Fruit fly (Drosophila melanogaster) whole organism, embryonic: ENCODE results near the gene sun.

Source experiments
- Atf3 ChIP-seq: fragments of 200-800 bp; sonication (Bioruptor generic); optimal IDR thresholded peaks from 3 replicates; lab custom pipeline; 2016; ENCODE audit warnings: missing biosample characterization, missing genetic modification characterization
- Atf6 ChIP-seq: fragments of 200-800 bp; sonication (Bioruptor generic); IDR thresholded peaks from 2 replicates; pipeline ENCODE4 v1.3.6; 2022; ENCODE audit warnings: missing biosample characterization, missing genetic modification characterization
- B-H1 ChIP-seq: fragments of 200-800 bp; sonication (Bioruptor generic); IDR thresholded peaks from 3 replicates; pipeline ENCODE4 v1.3.6; 2022; ENCODE audit warnings: missing biosample characterization, missing genetic modification characterization
- BEAF-32 ChIP-seq: fragments of 200-800 bp; sonication (Bioruptor generic); optimal IDR thresholded peaks from 3 replicates; lab custom pipeline; 2017; ENCODE audit warnings: missing biosample characterization, missing genetic modification characterization, mild to moderate bottlenecking, moderate library complexity, missing genetic modification reagents
- Bgb ChIP-seq: fragments of 200-800 bp; sonication (Bioruptor generic); IDR thresholded peaks from 2 replicates; pipeline ENCODE4 v1.3.6; 2022; ENCODE audit warnings: missing biosample characterization, missing genetic modification characterization; ENCODE audit not compliant: partially characterized antibody
- CG10462 ChIP-seq: fragments of 200-800 bp; sonication (Bioruptor generic); optimal IDR thresholded peaks from 2 replicates; lab custom pipeline; 2016; ENCODE audit warnings: missing biosample characterization, missing genetic modification characterization
- CG11723 ChIP-seq: fragments of 200-800 bp; sonication (Bioruptor generic); optimal IDR thresholded peaks from 2 replicates; lab custom pipeline; 2017; ENCODE audit warnings: missing biosample characterization, mild to moderate bottlenecking, missing genetic modification characterization
- CG12104 ChIP-seq: fragments of 200-800 bp; sonication (Bioruptor generic); optimal IDR thresholded peaks from 3 replicates; lab custom pipeline; 2016; ENCODE audit warnings: missing biosample characterization, missing genetic modification characterization
- CG13894 ChIP-seq: fragments of 200-800 bp; sonication (Bioruptor generic); optimal IDR thresholded peaks from 3 replicates; lab custom pipeline; 2018; ENCODE audit warnings: missing biosample characterization, mild to moderate bottlenecking, missing genetic modification characterization, moderate library complexity
- CG14667 ChIP-seq: fragments of 200-800 bp; sonication (Bioruptor generic); IDR thresholded peaks from 2 replicates; pipeline ENCODE4 v1.3.6; 2022; ENCODE audit warnings: missing biosample characterization, missing genetic modification characterization
- CG15269 ChIP-seq: fragments of 200-800 bp; sonication (Bioruptor generic); optimal IDR thresholded peaks from 2 replicates; lab custom pipeline; 2018; ENCODE audit warnings: missing biosample characterization, mild to moderate bottlenecking, missing genetic modification characterization, moderate library complexity
- CG15514 ChIP-seq: fragments of 200-800 bp; sonication (Bioruptor generic); optimal IDR thresholded peaks from 3 replicates; lab custom pipeline; 2017; ENCODE audit warnings: missing biosample characterization, missing genetic modification characterization, mild to moderate bottlenecking, moderate library complexity, missing genetic modification reagents
- CG15601 ChIP-seq: fragments of 200-800 bp; sonication (Bioruptor generic); optimal IDR thresholded peaks from 3 replicates; lab custom pipeline; 2019; ENCODE audit warnings: missing biosample characterization, mild to moderate bottlenecking, missing genetic modification characterization, moderate library complexity
- CG17802 ChIP-seq: fragments of 200-800 bp; sonication (Bioruptor generic); optimal IDR thresholded peaks from 2 replicates; lab custom pipeline; 2018; ENCODE audit warnings: missing biosample characterization, mild to moderate bottlenecking, missing genetic modification characterization, moderate library complexity
- CG18262 ChIP-seq: fragments of 200-800 bp; optimal IDR thresholded peaks from 3 replicates; lab custom pipeline; 2019; ENCODE audit warnings: missing biosample characterization, mild to moderate bottlenecking, missing genetic modification characterization, moderate library complexity
- CG18476 ChIP-seq: fragments of 200-800 bp; sonication (Bioruptor generic); optimal IDR thresholded peaks from 2 replicates; lab custom pipeline; 2016; ENCODE audit warnings: missing biosample characterization, mild to moderate bottlenecking, missing genetic modification characterization
- CG2116 ChIP-seq: fragments of 200-800 bp; sonication (Bioruptor generic); optimal IDR thresholded peaks from 3 replicates; lab custom pipeline; 2018; ENCODE audit warnings: missing biosample characterization, mild to moderate bottlenecking, missing genetic modification characterization
- CG2678 ChIP-seq: fragments of 200-800 bp; sonication (Bioruptor generic); optimal IDR thresholded peaks from 3 replicates; lab custom pipeline; 2019; ENCODE audit warnings: missing biosample characterization, mild to moderate bottlenecking, missing genetic modification characterization, moderate library complexity
- CG32772 ChIP-seq: fragments of 200-800 bp; sonication (Bioruptor generic); IDR thresholded peaks from 2 replicates; pipeline ENCODE4 v1.3.6; 2022; ENCODE audit warnings: missing biosample characterization, missing genetic modification characterization
- CG7271 ChIP-seq: fragments of 200-800 bp; sonication (Bioruptor generic); optimal IDR thresholded peaks from 2 replicates; lab custom pipeline; 2018; ENCODE audit warnings: missing biosample characterization, mild to moderate bottlenecking, missing genetic modification characterization, moderate library complexity
- CG7928 ChIP-seq: fragments of 200-800 bp; sonication (Bioruptor generic); optimal IDR thresholded peaks from 2 replicates; lab custom pipeline; 2017; ENCODE audit warnings: missing biosample characterization, mild to moderate bottlenecking, missing genetic modification characterization
- CG8281 ChIP-seq: fragments of 200-800 bp; sonication (Bioruptor generic); optimal IDR thresholded peaks from 2 replicates; lab custom pipeline; 2018; ENCODE audit warnings: missing biosample characterization, mild to moderate bottlenecking, missing genetic modification characterization, moderate library complexity
- CG9817 ChIP-seq: fragments of 200-800 bp; sonication (Bioruptor generic); optimal IDR thresholded peaks from 2 replicates; lab custom pipeline; 2018; ENCODE audit warnings: missing biosample characterization, mild to moderate bottlenecking, missing genetic modification characterization, moderate library complexity
- CG9876 ChIP-seq: fragments of 200-800 bp; sonication (Bioruptor generic); optimal IDR thresholded peaks from 2 replicates; lab custom pipeline; 2016; ENCODE audit warnings: missing biosample characterization, missing genetic modification characterization
- D19A ChIP-seq: fragments of 200-800 bp; optimal IDR thresholded peaks from 3 replicates; lab custom pipeline; 2019; ENCODE audit warnings: missing biosample characterization, mild to moderate bottlenecking, missing genetic modification characterization, moderate library complexity
- E2f2 ChIP-seq: fragments of 200-800 bp; sonication (Bioruptor generic); IDR thresholded peaks from 2 replicates; pipeline ENCODE4 v1.3.6; 2022; ENCODE audit warnings: missing biosample characterization, missing genetic modification characterization
- Elba2 ChIP-seq: fragments of 200-800 bp; sonication (Bioruptor generic); optimal IDR thresholded peaks from 3 replicates; lab custom pipeline; 2016; ENCODE audit warnings: missing biosample characterization, missing genetic modification characterization
- Ets65A ChIP-seq: fragments of 200-800 bp; sonication (Bioruptor generic); peaks from one replicate; lab custom pipeline; 2016; ENCODE audit warnings: missing biosample characterization, missing genetic modification characterization
- HLHmδ ChIP-seq: fragments of 200-800 bp; sonication (Bioruptor generic); optimal IDR thresholded peaks from 2 replicates; lab custom pipeline; 2018; ENCODE audit warnings: missing biosample characterization, mild to moderate bottlenecking, missing genetic modification characterization, moderate library complexity
- Hr78 ChIP-seq, 2 experiments: fragments of 200-800 bp in 1 of 2; fragments of >200 bp in 1 of 2; sonication (Bioruptor generic) in 1 of 2; optimal IDR thresholded peaks; 2 replicates each; lab custom pipeline; 2017 to 2019; ENCODE audit warnings: missing biosample characterization in 2 of 2, missing genetic modification characterization in 2 of 2, mild to moderate bottlenecking in 1 of 2, moderate library complexity in 1 of 2
- Rfx ChIP-seq: fragments of 200-800 bp; sonication (Bioruptor generic); IDR thresholded peaks from 2 replicates; pipeline ENCODE4 v1.3.6; 2022; ENCODE audit warnings: missing biosample characterization, missing genetic modification characterization
- Rx ChIP-seq: fragments of 200-800 bp; sonication (Bioruptor generic); IDR thresholded peaks from 2 replicates; pipeline ENCODE4 v1.3.6; 2022; ENCODE audit warnings: missing biosample characterization, missing genetic modification characterization
- Stat92E ChIP-seq, 3 experiments: fragments of >200 bp in 2 of 3; fragments of 200-800 bp in 1 of 3; sonication (Bioruptor generic) in 1 of 3; optimal IDR thresholded peaks; 2 replicates each; lab custom pipeline; 2017 to 2019; ENCODE audit warnings: missing biosample characterization in 3 of 3, missing genetic modification characterization in 3 of 3, mild to moderate bottlenecking in 1 of 3, moderate library complexity in 1 of 3
- Vsx1 ChIP-seq: fragments of 200-800 bp; sonication (Bioruptor generic); optimal IDR thresholded peaks from 2 replicates; lab custom pipeline; 2017; ENCODE audit warnings: missing biosample characterization, mild to moderate bottlenecking, missing genetic modification characterization, missing genetic modification reagents
- bbx ChIP-seq: fragments of 200-800 bp; sonication (Bioruptor generic); IDR thresholded peaks from 2 replicates; pipeline ENCODE4 v1.3.6; 2022; ENCODE audit warnings: missing biosample characterization, missing genetic modification characterization; ENCODE audit not compliant: partially characterized antibody
- bcd ChIP-seq: fragments of 200-800 bp; sonication (Bioruptor generic); optimal IDR thresholded peaks from 2 replicates; lab custom pipeline; 2017; ENCODE audit warnings: missing biosample characterization, mild to moderate bottlenecking, missing genetic modification characterization
- cato ChIP-seq: fragments of 200-800 bp; sonication (Bioruptor generic); optimal IDR thresholded peaks from 2 replicates; lab custom pipeline; 2016; ENCODE audit warnings: missing biosample characterization, missing genetic modification characterization, borderline replicate concordance
- fd102C ChIP-seq: fragments of 200-800 bp; sonication (Bioruptor generic); optimal IDR thresholded peaks from 2 replicates; lab custom pipeline; 2018; ENCODE audit warnings: missing biosample characterization, mild to moderate bottlenecking, missing genetic modification characterization, moderate library complexity
- fd64A ChIP-seq: fragments of 200-800 bp; sonication (Bioruptor generic); optimal IDR thresholded peaks from 3 replicates; lab custom pipeline; 2018; ENCODE audit warnings: missing biosample characterization, mild to moderate bottlenecking, missing genetic modification characterization
- gt ChIP-seq: fragments of 200-800 bp; sonication (Bioruptor generic); IDR thresholded peaks from 2 replicates; pipeline ENCODE4 v1.3.6; 2022; ENCODE audit warnings: missing biosample characterization, missing genetic modification characterization
- hth ChIP-seq: fragments of >200 bp; optimal IDR thresholded peaks from 2 replicates; lab custom pipeline; 2017; ENCODE audit warnings: inconsistent platforms
- ind ChIP-seq: fragments of 200-800 bp; sonication (Bioruptor generic); optimal IDR thresholded peaks from 3 replicates; lab custom pipeline; 2016; ENCODE audit warnings: missing biosample characterization, missing genetic modification characterization
- otp ChIP-seq: fragments of 200-800 bp; sonication (Bioruptor generic); IDR thresholded peaks from 3 replicates; pipeline ENCODE4, ENCODE4 v1.3.6; 2022; ENCODE audit warnings: missing biosample characterization, missing genetic modification characterization
- ranshi ChIP-seq: fragments of 200-800 bp; sonication (Bioruptor generic); IDR thresholded peaks from 2 replicates; pipeline ENCODE4 v1.3.6; 2022; ENCODE audit warnings: missing biosample characterization, missing genetic modification characterization
- run ChIP-seq: fragments of 200-800 bp; sonication (Bioruptor generic); optimal IDR thresholded peaks from 3 replicates; lab custom pipeline; 2018; ENCODE audit warnings: missing biosample characterization, mild to moderate bottlenecking, missing genetic modification characterization
- wdn ChIP-seq: fragments of 200-800 bp; sonication (Bioruptor generic); IDR thresholded peaks from 2 replicates; pipeline ENCODE4 v1.3.6; 2022; ENCODE audit warnings: missing biosample characterization, missing genetic modification characterization
- wek ChIP-seq: fragments of 200-800 bp; sonication (Bioruptor generic); optimal IDR thresholded peaks from 3 replicates; lab custom pipeline; 2018; ENCODE audit warnings: missing biosample characterization, mild to moderate bottlenecking, missing genetic modification characterization, moderate library complexity
- wor ChIP-seq: fragments of 200-800 bp; sonication (Bioruptor generic); IDR thresholded peaks from 2 replicates; pipeline ENCODE4 v1.3.6; 2022; ENCODE audit warnings: missing biosample characterization, missing genetic modification characterization
- yki ChIP-seq: fragments of >200 bp; optimal IDR thresholded peaks from 3 replicates; lab custom pipeline; 2018
- zf30C ChIP-seq: fragments of 200-800 bp; sonication (Bioruptor generic); optimal IDR thresholded peaks from 3 replicates; lab custom pipeline; 2018; ENCODE audit warnings: missing biosample characterization, mild to moderate bottlenecking, missing genetic modification characterization

sun gene

dm6 chrX:15867863-15868262 is 18.8 kb upstream of the sun start, which contains the start of gene Gapdh2 (continued):
- peak; percentile 79 for TF ChIP-seq zf30C
- TF ChIP-seq fd102C (GFP tag; lab: Kevin White, UChicago): peak; percentile 64
- TF ChIP-seq wek (GFP tag; lab: Kevin White, UChicago): peak; percentile 96
- TF ChIP-seq yki (lab: Kevin White, UChicago): no peak
- TF ChIP-seq CG7271 (tag; lab: Kevin White, UChicago): peak; percentile 94
- TF ChIP-seq Rfx (GFP tag; lab: Robert Waterston, UW): peak; percentile 99
- peak; percentile 100 for TF ChIP-seq CG2678 (tag; lab: Kevin White, UChicago)
- TF ChIP-seq Atf3: peak; percentile 91
- TF ChIP-seq Rx (GFP tag; lab: Robert Waterston, UW): peak; percentile 97
- peak; percentile 98 for TF ChIP-seq ind (GFP tag; lab: Kevin White, UChicago)
- peak; percentile 96 for TF ChIP-seq CG8281 (tag; lab: Kevin White, UChicago)
- TF ChIP-seq CG18476 (GFP tag; lab: Kevin White, UChicago): peak; percentile 99
- no peak; the same call in 1 of the 2 replicates for TF ChIP-seq bbx
- TF ChIP-seq cato (GFP tag; lab: Kevin White, UChicago): peak; percentile 96
- peak; percentile 100 for TF ChIP-seq run (tag; lab: Kevin White, UChicago)
- peak; percentile 100 for TF ChIP-seq Atf6
- peak; percentile 85 for TF ChIP-seq CG7928
- TF ChIP-seq CG18262 (tag; lab: Kevin White, UChicago): peak; percentile 99
- TF ChIP-seq CG9876 (GFP tag; lab: Kevin White, UChicago): peak; percentile 78
- peak; percentile 99 for TF ChIP-seq bcd
- peak; percentile 96 for TF ChIP-seq Ets65A
- no peak for TF ChIP-seq HLHmδ
- peak; percentile 38 for TF ChIP-seq BEAF-32 (GFP tag; lab: Kevin White, UChicago)
- TF ChIP-seq CG15601 (tag; lab: Kevin White, UChicago): peak; percentile 99
- TF ChIP-seq hth (lab: Kevin White, UChicago): no peak
- TF ChIP-seq CG2116 (GFP tag; lab: Kevin White, UChicago): peak; percentile 88
- peak; percentile 99 for TF ChIP-seq wdn
- TF ChIP-seq CG14667 (GFP tag; lab: Robert Waterston, UW): peak; percentile 97
- no peak; the same call in none of the 2 replicates for TF ChIP-seq gt (GFP tag; lab: Robert Waterston, UW)
- peak; percentile 99 for TF ChIP-seq CG11723 (GFP tag; lab: Kevin White, UChicago)
- TF ChIP-seq CG32772 (GFP tag; lab: Robert Waterston, UW): peak; percentile 98
- peak; percentile 99 for TF ChIP-seq CG9817 (tag; lab: Kevin White, UChicago)
- TF ChIP-seq CG10462 (GFP tag; lab: Kevin White, UChicago): peak; percentile 98
- peak; percentile 99 for TF ChIP-seq otp
- peak; percentile 98 for TF ChIP-seq wor (GFP tag; lab: Robert Waterston, UW)
- TF ChIP-seq B-H1 (GFP tag; lab: Robert Waterston, UW): peak; percentile 99
- TF ChIP-seq CG15514 (GFP tag; lab: Kevin White, UChicago): peak; percentile 96
- 0 out of 2 replicates have a peak, but pooled peaks have one; percentile 9 for TF ChIP-seq Bgb
- TF ChIP-seq Elba2 (GFP tag; lab: Kevin White, UChicago): peak; percentile 63
- peak; percentile 97 for TF ChIP-seq Vsx1 (GFP tag; lab: Kevin White, UChicago)
- peak; percentile 98 for TF ChIP-seq fd64A (GFP tag; lab: Kevin White, UChicago)
- TF ChIP-seq D19A (tag; lab: Kevin White, UChicago): peak; percentile 98
- TF ChIP-seq CG15269 (tag; lab: Kevin White, UChicago): peak; percentile 100
- TF ChIP-seq CG12104 (GFP tag; lab: Kevin White, UChicago): peak; percentile 99
- peak; percentile 99 for TF ChIP-seq ranshi (GFP tag; lab: Robert Waterston, UW)
- peak; percentile 86 for TF ChIP-seq CG17802 (tag; lab: Kevin White, UChicago)
- TF ChIP-seq Stat92E (GFP tag; optimal IDR thresholded peaks at IDR 0.05; lab: Kevin White, UChicago): peak in 1 of 3 experiments; percentile 92
- peak; percentile 92 for TF ChIP-seq E2f2 (GFP tag; lab: Robert Waterston, UW)
- peak; percentile 100 for TF ChIP-seq CG13894 (tag; lab: Kevin White, UChicago)
- TF ChIP-seq Hr78 (GFP tag; optimal IDR thresholded peaks at IDR 0.05; lab: Kevin White, UChicago): peak in 1 of 2 experiments; percentile 97
